Fruit fly (Drosophila melanogaster): ENCODE data around the gene Elovl7.

The Elovl7 gene

dm6 chr3R:8009080-8009620 lies 13.5 kb upstream of the Elovl7 start, which contains the start of the genes CG11052 and CG3223:
TSS of gene CG11052 (minus strand) at chr3R:8009297.
TSS of gene CG3223 (plus strand) at chr3R:8009400.
- peak; percentile 16; the same call in 1 of the 2 replicates for TF ChIP-seq CG32532 (GFP tag; IDR thresholded peaks at IDR 0.05)
- peak; percentile 58; the same call in 1 of the 4 replicates for TF ChIP-seq Dll (GFP tag; IDR thresholded peaks at IDR 0.05; ENCODE audit: partially characterized antibody)
- no peak for TF ChIP-seq dimm (GFP tag; IDR thresholded peaks at IDR 0.05)
- TF ChIP-seq gsb-n (tag; optimal IDR thresholded peaks at IDR 0.05): no peak
- TF ChIP-seq Elba2 (GFP tag; optimal IDR thresholded peaks at IDR 0.05): peak; percentile 94
- TF ChIP-seq CG5180 (GFP tag; optimal IDR thresholded peaks at IDR 0.05): no peak
- no peak for TF ChIP-seq Pdp1 (GFP tag; optimal IDR thresholded peaks at IDR 0.05)
- TF ChIP-seq CG1233 (GFP tag; optimal IDR thresholded peaks at IDR 0.05): peak; percentile 36
- TF ChIP-seq CG3995 (GFP tag; optimal IDR thresholded peaks at IDR 0.05): peak; percentile 76
- no peak for TF ChIP-seq CG8281 (tag; optimal IDR thresholded peaks at IDR 0.05)
- TF ChIP-seq mirr (GFP tag; optimal IDR thresholded peaks at IDR 0.05): peak; percentile 10
- peak; percentile 34 for TF ChIP-seq CG13296 (GFP tag; optimal IDR thresholded peaks at IDR 0.05)
- peak; percentile 59 for TF ChIP-seq Scr (GFP tag; IDR thresholded peaks at IDR 0.05; ENCODE audit: partially characterized antibody)
- no peak for TF ChIP-seq Poxn (GFP tag; IDR thresholded peaks at IDR 0.05)
- peak; percentile 66 for TF ChIP-seq cad (GFP tag; optimal IDR thresholded peaks at IDR 0.05)
- no peak for TF ChIP-seq CG10462 (GFP tag; optimal IDR thresholded peaks at IDR 0.05)
- TF ChIP-seq Xbp1 (GFP tag; optimal IDR thresholded peaks at IDR 0.05): peak; percentile 40
- TF ChIP-seq HmgZ (tag; optimal IDR thresholded peaks at IDR 0.05): peak; percentile 66
- peak; percentile 20 for TF ChIP-seq CTCF (GFP tag; optimal IDR thresholded peaks at IDR 0.05)
- peak; percentile 63 for TF ChIP-seq Sry-δ (GFP tag; optimal IDR thresholded peaks at IDR 0.05)
- TF ChIP-seq CG2712 (tag; optimal IDR thresholded peaks at IDR 0.05): peak; percentile 15
- no peak for TF ChIP-seq CG11695 (GFP tag; IDR thresholded peaks at IDR 0.05)
- peak; percentile 72 for TF ChIP-seq Ets97D (GFP tag; optimal IDR thresholded peaks at IDR 0.05)
- TF ChIP-seq Hey (tag; optimal IDR thresholded peaks at IDR 0.05): no peak
- peak; percentile 48 for TF ChIP-seq CG1603 (tag; optimal IDR thresholded peaks at IDR 0.05)
- TF ChIP-seq Antp (GFP tag; optimal IDR thresholded peaks at IDR 0.05): peak; percentile 4
- TF ChIP-seq CG10321 (GFP tag; IDR thresholded peaks at IDR 0.05): no peak
- TF ChIP-seq zfh2 (GFP tag; optimal IDR thresholded peaks at IDR 0.05): peak; percentile 31
- peak; percentile 54 for TF ChIP-seq Sin3A (optimal IDR thresholded peaks at IDR 0.05)
- TF ChIP-seq kah (GFP tag; optimal IDR thresholded peaks at IDR 0.05): no peak
- peak; percentile 68 for TF ChIP-seq CG13287 (GFP tag; IDR thresholded peaks at IDR 0.05; ENCODE audit: partially characterized antibody)
- TF ChIP-seq psq (GFP tag; optimal IDR thresholded peaks at IDR 0.05): no peak
- peak; percentile 37 for TF ChIP-seq CG13624 (GFP tag; optimal IDR thresholded peaks at IDR 0.05)
- peak; percentile 92 for TF ChIP-seq ftz-f1 (GFP tag; optimal IDR thresholded peaks at IDR 0.05)
- TF ChIP-seq CG6254 (GFP tag; optimal IDR thresholded peaks at IDR 0.05): peak; percentile 100
- no peak for TF ChIP-seq grn (GFP tag; optimal IDR thresholded peaks at IDR 0.05)
- no peak for TF ChIP-seq bcd (GFP tag; optimal IDR thresholded peaks at IDR 0.05)
- peak; percentile 58 for TF ChIP-seq stwl (tag; optimal IDR thresholded peaks at IDR 0.05)
- TF ChIP-seq CG17186 (GFP tag; optimal IDR thresholded peaks at IDR 0.05): no peak
- peak; percentile 70 for TF ChIP-seq CG4617 (GFP tag; optimal IDR thresholded peaks at IDR 0.05; ENCODE audit: borderline replicate concordance)
- peak; percentile 25 for TF ChIP-seq lilli (GFP tag; optimal IDR thresholded peaks at IDR 0.05)
- TF ChIP-seq zen2 (GFP tag; IDR thresholded peaks at IDR 0.05; ENCODE audit: partially characterized antibody): no peak
- TF ChIP-seq sna (GFP tag; IDR thresholded peaks at IDR 0.05; ENCODE audit: partially characterized antibody): peak; percentile 42; the same call in 1 of the 2 replicates
- peak; percentile 58; the same call in 1 of the 2 replicates for TF ChIP-seq slbo (GFP tag; IDR thresholded peaks at IDR 0.05)
- TF ChIP-seq sug (tag; optimal IDR thresholded peaks at IDR 0.05): peak; percentile 32
- peak; percentile 16 for TF ChIP-seq tin (GFP tag; optimal IDR thresholded peaks at IDR 0.05)
- TF ChIP-seq phol (tag; optimal IDR thresholded peaks at IDR 0.05): peak; percentile 22
- TF ChIP-seq her (GFP tag; optimal IDR thresholded peaks at IDR 0.05): peak; percentile 29
- peak; percentile 55 for TF ChIP-seq Myb (GFP tag; optimal IDR thresholded peaks at IDR 0.05)
- TF ChIP-seq Side (GFP tag; optimal IDR thresholded peaks at IDR 0.05): peak; percentile 24
- no peak for TF ChIP-seq CG34224 (GFP tag; IDR thresholded peaks at IDR 0.05; ENCODE audit: partially characterized antibody)

Data from whole organism, embryonic.